Worm (Caenorhabditis elegans) whole organism, early embryonic: ENCODE data around the gene elo-6.

Experiments
- F13C5.2 ChIP-seq: sonication (generic microtip); optimal IDR thresholded peaks from 2 replicates; lab custom pipeline; 2017; ENCODE audit warnings: mild to moderate bottlenecking, missing genetic modification characterization, inconsistent platforms, missing compliant biosample characterization
- ama-1 ChIP-seq: fragments of 150-350 bp; optimal IDR thresholded peaks from 2 replicates; lab custom pipeline; 2014
- ceh-13 ChIP-seq: fragments of 200-800 bp; sonication (Bioruptor generic); optimal IDR thresholded peaks from 2 replicates; lab custom pipeline; 2018; ENCODE audit warnings: mild to moderate bottlenecking, missing genetic modification characterization, missing compliant biosample characterization
- ceh-36 ChIP-seq: sonication (generic microtip); optimal IDR thresholded peaks from 2 replicates; lab custom pipeline; 2016; ENCODE audit warnings: missing genetic modification characterization, inconsistent platforms, missing compliant biosample characterization
- ets-7 ChIP-seq: sonication (generic microtip); optimal IDR thresholded peaks from 2 replicates; lab custom pipeline; 2016; ENCODE audit warnings: missing genotype, missing genetic modification characterization, missing compliant biosample characterization
- flt-1 ChIP-seq: fragments of 200-800 bp; sonication (Bioruptor generic); IDR thresholded peaks from 2 replicates; pipeline ENCODE4 v1.3.6; 2022; ENCODE audit warnings: missing genetic modification characterization, missing compliant biosample characterization
- hmbx-1 ChIP-seq: sonication (generic microtip); optimal IDR thresholded peaks from 2 replicates; lab custom pipeline; 2016; ENCODE audit warnings: mild to moderate bottlenecking, missing genetic modification characterization, missing compliant biosample characterization
- hmg-4 ChIP-seq: fragments of 200-800 bp; sonication (Bioruptor generic); optimal IDR thresholded peaks from 2 replicates; lab custom pipeline; 2018; ENCODE audit warnings: mild to moderate bottlenecking, missing genetic modification characterization, missing compliant biosample characterization
- scrt-1 ChIP-seq: fragments of 200-800 bp; sonication (Bioruptor generic); IDR thresholded peaks from 2 replicates; pipeline ENCODE4 v1.3.6; 2022; ENCODE audit warnings: missing genetic modification characterization, missing compliant biosample characterization
- sea-1 ChIP-seq: fragments of 200-800 bp; sonication (Bioruptor generic); conservative IDR thresholded peaks from 2 replicates; pipeline ENCODE4 v1.3.6; 2022; ENCODE audit warnings: missing genetic modification characterization, missing compliant biosample characterization
- tbx-11 ChIP-seq: fragments of 200-800 bp; sonication (Bioruptor generic); IDR thresholded peaks from 2 replicates; pipeline ENCODE4 v1.3.6; 2022; ENCODE audit warnings: missing genetic modification characterization, missing compliant biosample characterization
- tbx-37 ChIP-seq: fragments of 200-800 bp; sonication (Bioruptor generic); conservative IDR thresholded peaks from 2 replicates; pipeline ENCODE4 v1.3.6; 2022; ENCODE audit warnings: missing genetic modification reagents, missing genetic modification characterization, missing compliant biosample characterization
- tra-4 ChIP-seq: sonication (generic microtip); optimal IDR thresholded peaks from 2 replicates; lab custom pipeline; 2017; ENCODE audit warnings: missing genetic modification characterization, missing compliant biosample characterization

- no peak for TF ChIP-seq ets-7 (tag; lab: Kevin White, UChicago)
- no peak for TF ChIP-seq scrt-1
- TF ChIP-seq hmg-4 = no peak
- TF ChIP-seq ama-1 (lab: Kevin White, UChicago) = no peak
- TF ChIP-seq ceh-13 (GFP tag; lab: Kevin White, UChicago) = no peak
- no peak for TF ChIP-seq flt-1
- TF ChIP-seq sea-1 = no peak
- TF ChIP-seq tbx-11 = no peak
- no peak for TF ChIP-seq tbx-37 (GFP tag; lab: Robert Waterston, UW)
- no peak for TF ChIP-seq F13C5.2
- TF ChIP-seq hmbx-1 (tag; lab: Kevin White, UChicago) = no peak
- TF ChIP-seq tra-4 (tag; lab: Kevin White, UChicago) = no peak
- no peak for TF ChIP-seq ceh-36 (tag; lab: Kevin White, UChicago)
These were observed 19.5 kb downstream of the elo-6 start for ce11 chrIV:5368860-5369259.
